Fruit fly (Drosophila melanogaster): Measurements from ENCODE around the gene CG11630.
A peak's percentile ranks its signal among the peaks of the same experiment; 100 is the strongest.

The CG11630 gene

dm6 chr2L:21753448-21753908 is 30.4 kb downstream of the CG11630 start:
- TF ChIP-seq EcR (GFP tag; optimal IDR thresholded peaks at IDR 0.05) (peak; percentile 44), CG14655 (GFP tag; optimal IDR thresholded peaks at IDR 0.05) (no peak), gl (tag; optimal IDR thresholded peaks at IDR 0.05) (no peak), D1 (tag; optimal IDR thresholded peaks at IDR 0.05) (no peak), CG12605 (GFP tag; IDR thresholded peaks at IDR 0.05) (peak; percentile 44), CG13204 (GFP tag; optimal IDR thresholded peaks at IDR 0.05) (no peak), rn (GFP tag; IDR thresholded peaks at IDR 0.05) (no peak), Ets98B (GFP tag; IDR thresholded peaks at IDR 0.05) (no peak), CG4496 (GFP tag; IDR thresholded peaks at IDR 0.05) (no peak)

- TF ChIP-seq D1 (tag; optimal IDR thresholded peaks at IDR 0.05) (no peak), CG8301 (tag; optimal IDR thresholded peaks at IDR 0.05) (no peak), Pif1A (GFP tag; optimal IDR thresholded peaks at IDR 0.05) (no peak), CG8159 (tag; optimal IDR thresholded peaks at IDR 0.05) (no peak), CG14655 (GFP tag; optimal IDR thresholded peaks at IDR 0.05) (no peak), Snoo (tag; optimal IDR thresholded peaks at IDR 0.05) (no peak), Ets98B (GFP tag; IDR thresholded peaks at IDR 0.05) (no peak), CG32121 (GFP tag; IDR thresholded peaks at IDR 0.05) (no peak), EcR (GFP tag; optimal IDR thresholded peaks at IDR 0.05) (no peak), CG12605 (GFP tag; IDR thresholded peaks at IDR 0.05) (no peak), CG13204 (GFP tag; optimal IDR thresholded peaks at IDR 0.05) (no peak), CG4496 (GFP tag; IDR thresholded peaks at IDR 0.05) (no peak), CG15710 (tag; optimal IDR thresholded peaks at IDR 0.05) (no peak), gl (tag; optimal IDR thresholded peaks at IDR 0.05) (no peak), rn (GFP tag; IDR thresholded peaks at IDR 0.05) (no peak), CG17806 (tag; optimal IDR thresholded peaks at IDR 0.05) (no peak), CG34367 (tag; optimal IDR thresholded peaks at IDR 0.05) (no peak), Pif1B (GFP tag; optimal IDR thresholded peaks at IDR 0.05) (no peak), CG9948 (tag; optimal IDR thresholded peaks at IDR 0.05) (no peak), CG10348 (GFP tag; IDR thresholded peaks at IDR 0.05) (no peak)
These were observed 31.1 kb downstream of the CG11630 start for dm6 chr2L:21752798-21753197.

- TF ChIP-seq rn (GFP tag; IDR thresholded peaks at IDR 0.05), result no peak
- TF ChIP-seq CG12605 (GFP tag; IDR thresholded peaks at IDR 0.05), result no peak
- no peak for TF ChIP-seq D1 (tag; optimal IDR thresholded peaks at IDR 0.05)
These were observed 34.9 kb downstream of the CG11630 start for dm6 chr2L:21748949-21749348.
